Fruit fly (Drosophila melanogaster) whole organism, embryonic: Measurements from ENCODE around the gene Parg.

Source experiments
- Bdp1 ChIP-seq: fragments of 200-800 bp; sonication (Bioruptor generic); optimal IDR thresholded peaks from 3 replicates; lab custom pipeline; 2016; ENCODE audit warnings: missing biosample characterization, missing genetic modification characterization
- C15 ChIP-seq: fragments of 200-800 bp; sonication (Bioruptor generic); IDR thresholded peaks from 3 replicates; pipeline ENCODE4 v1.3.6; 2022; ENCODE audit warnings: missing biosample characterization, missing genetic modification characterization
- CG12744 ChIP-seq: fragments of 200-800 bp; sonication (Bioruptor generic); optimal IDR thresholded peaks from 2 replicates; lab custom pipeline; 2016; ENCODE audit warnings: missing biosample characterization, missing genetic modification characterization
- CG13287 ChIP-seq: fragments of 200-800 bp; sonication (Bioruptor generic); IDR thresholded peaks from 2 replicates; pipeline ENCODE4 v1.3.6; 2022; ENCODE audit warnings: missing biosample characterization, missing genetic modification characterization; ENCODE audit not compliant: partially characterized antibody
- CG14050 ChIP-seq: fragments of 200-800 bp; sonication (Bioruptor generic); IDR thresholded peaks from 3 replicates; pipeline ENCODE4 v1.3.6; 2022; ENCODE audit warnings: missing biosample characterization, missing genetic modification characterization
- CG14441 ChIP-seq: fragments of 200-800 bp; sonication (Bioruptor generic); IDR thresholded peaks from 2 replicates; pipeline ENCODE4 v1.3.6; 2022; ENCODE audit warnings: missing biosample characterization, missing genetic modification characterization
- CG15073 ChIP-seq: fragments of 200-800 bp; sonication (Bioruptor generic); optimal IDR thresholded peaks from 2 replicates; lab custom pipeline; 2016; ENCODE audit warnings: missing biosample characterization, missing genetic modification characterization
- CG15601 ChIP-seq: fragments of 200-800 bp; sonication (Bioruptor generic); optimal IDR thresholded peaks from 3 replicates; lab custom pipeline; 2019; ENCODE audit warnings: missing biosample characterization, mild to moderate bottlenecking, missing genetic modification characterization, moderate library complexity
- CG30403 ChIP-seq: fragments of 200-800 bp; sonication (Bioruptor generic); optimal IDR thresholded peaks from 3 replicates; lab custom pipeline; 2016; ENCODE audit warnings: missing biosample characterization, missing genetic modification characterization
- CG31224 ChIP-seq: fragments of 200-800 bp; sonication (Bioruptor generic); IDR thresholded peaks from 2 replicates; pipeline ENCODE4 v1.3.6; 2022; ENCODE audit warnings: missing biosample characterization, missing genetic modification characterization
- CG32772 ChIP-seq: fragments of 200-800 bp; sonication (Bioruptor generic); IDR thresholded peaks from 2 replicates; pipeline ENCODE4 v1.3.6; 2022; ENCODE audit warnings: missing biosample characterization, missing genetic modification characterization
- CG3281 ChIP-seq: fragments of 200-800 bp; sonication (Bioruptor generic); optimal IDR thresholded peaks from 3 replicates; lab custom pipeline; 2017; ENCODE audit warnings: missing biosample characterization, mild to moderate bottlenecking, missing genetic modification characterization
- CG34422 ChIP-seq: fragments of 200-800 bp; sonication (Bioruptor generic); IDR thresholded peaks from 3 replicates; pipeline ENCODE4 v1.3.6; 2022; ENCODE audit warnings: missing biosample characterization, missing genetic modification characterization
- CG4282 ChIP-seq: fragments of 200-800 bp; sonication (Bioruptor generic); optimal IDR thresholded peaks from 2 replicates; lab custom pipeline; 2016; ENCODE audit warnings: missing biosample characterization, missing genetic modification characterization
- CG4328 ChIP-seq: fragments of 200-800 bp; sonication (Bioruptor generic); optimal IDR thresholded peaks from 3 replicates; lab custom pipeline; 2017; ENCODE audit warnings: missing biosample characterization, missing genetic modification reagents, missing genetic modification characterization
- CG5245 ChIP-seq: fragments of 200-800 bp; sonication (Bioruptor generic); optimal IDR thresholded peaks from 3 replicates; lab custom pipeline; 2016; ENCODE audit warnings: missing biosample characterization, missing genetic modification characterization
- CG6654 ChIP-seq: fragments of 200-800 bp; sonication (Bioruptor generic); optimal IDR thresholded peaks from 2 replicates; lab custom pipeline; 2017; ENCODE audit warnings: missing biosample characterization, mild to moderate bottlenecking, missing genetic modification characterization
- CG8281 ChIP-seq: fragments of 200-800 bp; sonication (Bioruptor generic); optimal IDR thresholded peaks from 2 replicates; lab custom pipeline; 2018; ENCODE audit warnings: missing biosample characterization, mild to moderate bottlenecking, missing genetic modification characterization, moderate library complexity
- CG8290 ChIP-seq, 3 experiments: fragments of 200-800 bp; sonication (Bioruptor generic); optimal IDR thresholded peaks; 2 replicates each; lab custom pipeline; 2016 to 2019; ENCODE audit warnings: missing biosample characterization in 3 of 3, missing genetic modification characterization in 3 of 3, mild to moderate bottlenecking in 2 of 3, moderate library complexity in 1 of 3
- CG8765 ChIP-seq: fragments of 200-800 bp; sonication (Bioruptor generic); IDR thresholded peaks from 2 replicates; pipeline ENCODE4 v1.3.6; 2022; ENCODE audit warnings: missing biosample characterization, missing genetic modification characterization
- D19A ChIP-seq: fragments of 200-800 bp; optimal IDR thresholded peaks from 3 replicates; lab custom pipeline; 2019; ENCODE audit warnings: missing biosample characterization, mild to moderate bottlenecking, missing genetic modification characterization, moderate library complexity
- ERR ChIP-seq: fragments of 200-800 bp; sonication (Bioruptor generic); optimal IDR thresholded peaks from 2 replicates; lab custom pipeline; 2016; ENCODE audit warnings: missing biosample characterization, missing genetic modification characterization
- Gug ChIP-seq: fragments of 200-800 bp; sonication (Bioruptor generic); IDR thresholded peaks from 4 replicates; pipeline ENCODE4 v1.3.6; 2022; ENCODE audit warnings: missing biosample characterization, missing genetic modification characterization
- H2.0 ChIP-seq: fragments of 200-800 bp; sonication (Bioruptor generic); IDR thresholded peaks from 2 replicates; pipeline ENCODE4 v1.3.6; 2022; ENCODE audit warnings: missing biosample characterization, missing genetic modification characterization
- Hr78 ChIP-seq, 2 experiments: fragments of 200-800 bp in 1 of 2; fragments of >200 bp in 1 of 2; sonication (Bioruptor generic) in 1 of 2; optimal IDR thresholded peaks; 2 replicates each; lab custom pipeline; 2017 to 2019; ENCODE audit warnings: missing biosample characterization in 2 of 2, missing genetic modification characterization in 2 of 2, mild to moderate bottlenecking in 1 of 2, moderate library complexity in 1 of 2
- Jarid2 ChIP-seq: fragments of 200-800 bp; sonication (Bioruptor generic); optimal IDR thresholded peaks from 3 replicates; lab custom pipeline; 2017; ENCODE audit warnings: mild to moderate bottlenecking, missing biosample characterization, missing genetic modification reagents, missing genetic modification characterization
- Mrtf ChIP-seq: fragments of 200-800 bp; sonication (Bioruptor generic); IDR thresholded peaks from 3 replicates; pipeline ENCODE4 v1.3.6; 2022; ENCODE audit warnings: missing biosample characterization, missing genetic modification characterization
- Myb ChIP-seq: fragments of 200-800 bp; sonication (Bioruptor generic); optimal IDR thresholded peaks from 2 replicates; lab custom pipeline; 2016; ENCODE audit warnings: missing biosample characterization, missing genetic modification characterization
- Oaz ChIP-seq: fragments of 200-800 bp; sonication (Bioruptor generic); IDR thresholded peaks from 2 replicates; pipeline ENCODE4 v1.3.6; 2022; ENCODE audit warnings: missing biosample characterization, missing genetic modification characterization
- Ravus ChIP-seq: fragments of 200-800 bp; sonication (Bioruptor generic); IDR thresholded peaks from 2 replicates; pipeline ENCODE4 v1.3.6; 2022; ENCODE audit warnings: missing biosample characterization, missing genetic modification characterization
- Six4 ChIP-seq: fragments of 200-800 bp; sonication (Bioruptor generic); optimal IDR thresholded peaks from 2 replicates; lab custom pipeline; 2016; ENCODE audit warnings: missing biosample characterization, missing genetic modification characterization
- bcd ChIP-seq: fragments of 200-800 bp; sonication (Bioruptor generic); optimal IDR thresholded peaks from 2 replicates; lab custom pipeline; 2017; ENCODE audit warnings: missing biosample characterization, mild to moderate bottlenecking, missing genetic modification characterization
- bowl ChIP-seq: fragments of 200-800 bp; sonication (Bioruptor generic); IDR thresholded peaks from 2 replicates; pipeline ENCODE4 v1.3.6; 2022; ENCODE audit warnings: missing biosample characterization, missing genetic modification characterization
- chinmo ChIP-seq: fragments of 200-800 bp; sonication (Bioruptor generic); IDR thresholded peaks from 4 replicates; pipeline ENCODE4 v1.3.6; 2022; ENCODE audit warnings: missing biosample characterization, missing genetic modification characterization; ENCODE audit not compliant: partially characterized antibody
- crp ChIP-seq, 2 experiments: fragments of 200-800 bp; sonication (Bioruptor generic); optimal IDR thresholded peaks; 2 replicates in 1 of 2; 3 replicates in 1 of 2; lab custom pipeline; 2017; ENCODE audit warnings: missing biosample characterization in 2 of 2, missing genetic modification characterization in 2 of 2, mild to moderate bottlenecking in 1 of 2, moderate library complexity in 1 of 2
- dm ChIP-seq: fragments of 200-800 bp; sonication (Bioruptor generic); optimal IDR thresholded peaks from 3 replicates; lab custom pipeline; 2016; ENCODE audit warnings: missing biosample characterization, missing genetic modification characterization
- dysf ChIP-seq: fragments of 200-800 bp; sonication (Bioruptor generic); IDR thresholded peaks from 3 replicates; pipeline ENCODE4 v1.3.6; 2022; ENCODE audit warnings: missing biosample characterization, missing genetic modification characterization
- eyg ChIP-seq: fragments of 200-800 bp; sonication (Bioruptor generic); optimal IDR thresholded peaks from 3 replicates; lab custom pipeline; 2016; ENCODE audit warnings: missing biosample characterization, missing genetic modification characterization
- fu2 ChIP-seq: fragments of 200-800 bp; sonication (Bioruptor generic); optimal IDR thresholded peaks from 2 replicates; lab custom pipeline; 2016; ENCODE audit warnings: missing biosample characterization, missing genetic modification characterization
- h ChIP-seq: fragments of >200 bp; optimal IDR thresholded peaks from 2 replicates; lab custom pipeline; 2017
- insv ChIP-seq, 2 experiments: fragments of 200-800 bp; sonication (Bioruptor generic); optimal IDR thresholded peaks; 3 replicates each; lab custom pipeline; 2016 to 2018; ENCODE audit warnings: missing biosample characterization in 2 of 2, missing genetic modification characterization in 2 of 2
- oc ChIP-seq: fragments of 200-800 bp; sonication (Bioruptor generic); optimal IDR thresholded peaks from 2 replicates; lab custom pipeline; 2018; ENCODE audit warnings: missing biosample characterization, mild to moderate bottlenecking, missing genetic modification characterization, moderate library complexity
- pita ChIP-seq: fragments of 200-800 bp; sonication (Bioruptor generic); optimal IDR thresholded peaks from 2 replicates; lab custom pipeline; 2017; ENCODE audit warnings: missing biosample characterization, mild to moderate bottlenecking, missing genetic modification characterization
- pum ChIP-seq: fragments of 200-800 bp; sonication (Bioruptor generic); optimal IDR thresholded peaks from 2 replicates; lab custom pipeline; 2016; ENCODE audit warnings: missing biosample characterization, missing genetic modification characterization
- tna ChIP-seq: fragments of 200-800 bp; sonication (Bioruptor generic); IDR thresholded peaks from 2 replicates; pipeline ENCODE4 v1.3.6; 2022; ENCODE audit warnings: missing biosample characterization, missing genetic modification characterization; ENCODE audit not compliant: partially characterized antibody
- tx ChIP-seq: fragments of 200-800 bp; sonication (Bioruptor generic); optimal IDR thresholded peaks from 2 replicates; lab custom pipeline; 2016; ENCODE audit warnings: missing biosample characterization, missing genetic modification characterization
- zen ChIP-seq: fragments of 200-800 bp; sonication (Bioruptor generic); optimal IDR thresholded peaks from 3 replicates; lab custom pipeline; 2018; ENCODE audit warnings: missing biosample characterization, mild to moderate bottlenecking, missing genetic modification characterization, moderate library complexity

Parg gene

DNA sequence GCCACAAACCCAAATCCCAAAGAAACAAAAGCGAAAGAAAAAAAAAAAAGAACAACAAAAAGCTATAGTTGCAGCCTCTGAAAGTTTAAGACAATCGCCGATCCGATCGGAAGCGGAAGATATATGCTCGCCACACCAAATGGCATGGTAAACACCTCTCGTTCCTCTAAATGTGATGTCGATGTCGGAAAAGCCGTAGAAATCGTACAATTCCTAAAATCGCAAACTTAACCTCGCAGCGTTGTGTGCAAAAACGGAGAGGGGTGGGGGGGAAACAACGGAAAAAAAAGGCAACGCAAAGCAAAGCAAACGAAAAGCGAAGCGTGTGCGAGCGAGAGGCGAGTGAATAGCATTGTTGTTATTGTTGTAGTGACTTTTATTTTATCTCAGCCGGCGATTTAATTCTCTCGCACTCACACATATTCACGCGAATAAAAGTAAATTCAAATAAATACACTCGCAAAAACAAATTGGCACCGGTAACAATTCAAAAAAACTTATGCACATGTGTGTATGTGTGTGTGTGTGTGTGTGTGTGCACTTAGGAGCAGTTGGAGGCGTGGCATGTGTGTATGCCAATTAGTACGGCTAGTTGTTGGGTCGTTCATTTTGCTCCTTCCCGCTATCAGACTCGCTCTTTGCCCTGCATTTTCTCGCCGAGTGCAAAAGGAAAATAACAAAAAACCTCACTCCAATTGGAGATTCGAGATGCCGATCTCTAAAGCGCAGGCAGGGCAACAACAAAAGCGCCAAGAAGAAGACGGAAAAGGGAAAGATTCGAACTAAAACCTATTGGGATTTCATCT, 49.1 kb upstream of the Parg start (continued):
- TF ChIP-seq CG15601 = no peak
- TF ChIP-seq CG8765 (GFP tag; lab: Robert Waterston, UW) = no peak
- 0 out of 4 replicates have a peak, but pooled peaks have one; percentile 58 for TF ChIP-seq chinmo (GFP tag; lab: Robert Waterston, UW)
- TF ChIP-seq CG32772 = no peak

dm6 chrX:3719480-3720064, 48.3 kb upstream of the Parg start, which contains the start of the genes Rala and Tlk:
Rala (minus strand) TSS chrX:3719635.
Tlk (plus strand) TSS chrX:3720007.
- no peak for TF ChIP-seq CG31224 (GFP tag; lab: Robert Waterston, UW)
- TF ChIP-seq fu2 = no peak
- TF ChIP-seq tx (GFP tag; lab: Kevin White, UChicago) = no peak
- TF ChIP-seq ERR (GFP tag; lab: Kevin White, UChicago) = no peak
- peak; percentile 100 for TF ChIP-seq pita (GFP tag; lab: Kevin White, UChicago)
- TF ChIP-seq crp (GFP tag; optimal IDR thresholded peaks at IDR 0.05; lab: Kevin White, UChicago) = no peak
- TF ChIP-seq Gug = no peak; the same call in 3 of the 4 replicates
- TF ChIP-seq CG6654 = no peak
- peak; percentile 0 for TF ChIP-seq dm
- TF ChIP-seq insv (GFP tag; optimal IDR thresholded peaks at IDR 0.05; lab: Kevin White, UChicago) = peak in 1 of 2 experiments; percentile 72
- no peak for TF ChIP-seq Bdp1 (GFP tag; lab: Kevin White, UChicago)
- peak; percentile 8 for TF ChIP-seq CG5245
- TF ChIP-seq CG4282 (GFP tag; lab: Kevin White, UChicago) = peak; percentile 24
- no peak for TF ChIP-seq pum
- no peak for TF ChIP-seq Hr78 (GFP tag; optimal IDR thresholded peaks at IDR 0.05; lab: Kevin White, UChicago)
- TF ChIP-seq CG15073 = no peak
- TF ChIP-seq CG13287 (GFP tag; lab: Robert Waterston, UW) = peak; percentile 68
- no peak for TF ChIP-seq C15 (GFP tag; lab: Robert Waterston, UW)
- TF ChIP-seq CG8281 = no peak
- TF ChIP-seq Mrtf (GFP tag; lab: Robert Waterston, UW) = peak; percentile 11; the same call in 1 of the 3 replicates
- TF ChIP-seq bowl (GFP tag; lab: Robert Waterston, UW) = no peak
- TF ChIP-seq Myb (GFP tag; lab: Kevin White, UChicago) = peak; percentile 51
- peak; percentile 9 for TF ChIP-seq CG3281
- no peak for TF ChIP-seq eyg (GFP tag; lab: Kevin White, UChicago)
- TF ChIP-seq zen = no peak
- no peak for TF ChIP-seq CG30403 (GFP tag; lab: Kevin White, UChicago)
- no peak for TF ChIP-seq Six4 (GFP tag; lab: Kevin White, UChicago)
- TF ChIP-seq CG12744 = no peak
- no peak for TF ChIP-seq D19A (tag; lab: Kevin White, UChicago)
- no peak for TF ChIP-seq bcd (GFP tag; lab: Kevin White, UChicago)
- peak; percentile 80 for TF ChIP-seq CG8290 (GFP tag; optimal IDR thresholded peaks at IDR 0.05; lab: Kevin White, UChicago)
- TF ChIP-seq CG8290 (tag; optimal IDR thresholded peaks at IDR 0.05; lab: Kevin White, UChicago) = peak in 1 of 2 experiments; percentile 93
- no peak for TF ChIP-seq Oaz (GFP tag; lab: Robert Waterston, UW)
- TF ChIP-seq h = no peak
- peak; percentile 85 for TF ChIP-seq Jarid2 (GFP tag; lab: Kevin White, UChicago)
- no peak for TF ChIP-seq tna (GFP tag; lab: Robert Waterston, UW)
- TF ChIP-seq CG34422 = 0 out of 3 replicates have a peak, but pooled peaks have one; percentile 17
- TF ChIP-seq H2.0 (GFP tag; lab: Robert Waterston, UW) = no peak
- TF ChIP-seq dysf (GFP tag; lab: Robert Waterston, UW) = peak; percentile 47; the same call in 1 of the 3 replicates
- no peak for TF ChIP-seq oc
- no peak for TF ChIP-seq CG14441 (GFP tag; lab: Robert Waterston, UW)
- TF ChIP-seq Ravus (GFP tag; lab: Robert Waterston, UW) = no peak
- TF ChIP-seq CG4328 (GFP tag; lab: Kevin White, UChicago) = no peak
- TF ChIP-seq CG14050 = no peak
